Fruit fly (Drosophila melanogaster) whole organism, embryonic: ENCODE data around the gene CG6048.

Experiments used
- Aef1 ChIP-seq: fragments of 200-800 bp; sonication (Bioruptor generic); IDR thresholded peaks from 3 replicates; pipeline ENCODE4 v1.3.6; 2022; ENCODE audit warnings: missing biosample characterization, missing genetic modification characterization
- CG14014 ChIP-seq: fragments of 200-800 bp; sonication (Bioruptor generic); IDR thresholded peaks from 2 replicates; pipeline ENCODE4 v1.3.6; 2022; ENCODE audit warnings: missing biosample characterization, missing genetic modification characterization
- CG14667 ChIP-seq: fragments of 200-800 bp; sonication (Bioruptor generic); IDR thresholded peaks from 2 replicates; pipeline ENCODE4 v1.3.6; 2022; ENCODE audit warnings: missing biosample characterization, missing genetic modification characterization
- CG18476 ChIP-seq: fragments of 200-800 bp; sonication (Bioruptor generic); optimal IDR thresholded peaks from 2 replicates; lab custom pipeline; 2016; ENCODE audit warnings: missing biosample characterization, mild to moderate bottlenecking, missing genetic modification characterization
- CG2678 ChIP-seq: fragments of 200-800 bp; sonication (Bioruptor generic); optimal IDR thresholded peaks from 3 replicates; lab custom pipeline; 2019; ENCODE audit warnings: missing biosample characterization, mild to moderate bottlenecking, missing genetic modification characterization, moderate library complexity
- CG4707 ChIP-seq: fragments of 200-800 bp; sonication (Bioruptor generic); optimal IDR thresholded peaks from 2 replicates; lab custom pipeline; 2018; ENCODE audit warnings: missing biosample characterization, mild to moderate bottlenecking, missing genetic modification characterization, moderate library complexity
- CG5180 ChIP-seq: fragments of 200-800 bp; sonication (Bioruptor generic); optimal IDR thresholded peaks from 3 replicates; lab custom pipeline; 2017; ENCODE audit warnings: missing biosample characterization, missing genetic modification characterization, mild to moderate bottlenecking, moderate library complexity, missing genetic modification reagents
- Sin3A ChIP-seq: fragments of >200 bp; optimal IDR thresholded peaks from 2 replicates; lab custom pipeline; 2018
- cg ChIP-seq: fragments of 200-800 bp; sonication (Bioruptor generic); optimal IDR thresholded peaks from 3 replicates; lab custom pipeline; 2019; ENCODE audit warnings: missing biosample characterization, mild to moderate bottlenecking, missing genetic modification characterization, moderate library complexity
- wdn ChIP-seq: fragments of 200-800 bp; sonication (Bioruptor generic); IDR thresholded peaks from 2 replicates; pipeline ENCODE4 v1.3.6; 2022; ENCODE audit warnings: missing biosample characterization, missing genetic modification characterization

DNA sequence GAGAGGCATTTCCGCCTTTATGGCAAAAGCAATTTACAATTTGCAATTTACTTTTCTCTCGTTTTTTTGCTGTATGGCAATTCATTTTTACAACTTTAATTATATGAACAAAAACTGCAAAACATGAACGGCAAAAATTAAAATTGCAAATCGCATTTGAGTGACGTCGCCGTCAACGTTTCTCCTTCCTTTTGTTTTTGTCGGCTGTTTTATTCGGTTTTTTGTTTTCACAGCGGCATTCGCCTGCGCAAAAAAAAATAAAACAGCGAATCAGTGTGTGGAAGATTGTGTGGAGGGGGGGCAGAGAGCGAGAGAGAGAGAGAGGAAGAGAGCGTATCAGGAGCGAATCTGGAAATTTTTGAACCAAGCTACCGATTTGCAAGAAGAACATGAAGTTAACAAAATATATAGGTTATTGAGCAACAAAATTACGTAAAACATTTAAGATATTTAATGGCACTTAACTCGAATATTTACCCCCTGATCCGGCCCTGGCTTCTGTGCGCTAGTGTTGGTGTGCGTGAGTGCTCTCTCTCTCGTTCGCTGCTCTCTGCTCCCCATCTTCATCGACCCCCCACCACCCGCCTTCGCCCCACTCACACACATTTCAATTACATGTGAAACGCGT is 33.8 kb upstream of the CG6048 start:
- no peak for TF ChIP-seq Sin3A
- TF ChIP-seq Aef1 (GFP tag; lab: Robert Waterston, UW) = peak; percentile 100
- peak; percentile 99 for TF ChIP-seq CG14014 (GFP tag; lab: Robert Waterston, UW)
- TF ChIP-seq CG2678 (tag; lab: Kevin White, UChicago) = peak; percentile 99
- peak; percentile 99 for TF ChIP-seq CG14667
- TF ChIP-seq CG18476 (GFP tag; lab: Kevin White, UChicago) = peak; percentile 96
- TF ChIP-seq CG4707 = peak; percentile 86
- peak; percentile 93 for TF ChIP-seq CG5180 (GFP tag; lab: Kevin White, UChicago)
- TF ChIP-seq wdn (GFP tag; lab: Robert Waterston, UW) = peak; percentile 99
- peak; percentile 94 for TF ChIP-seq cg (GFP tag; lab: Kevin White, UChicago)
